Worm (Caenorhabditis elegans) whole organism, L4/young adult: ENCODE results near the gene srh-223.

Source experiments
- W03F9.2 ChIP-seq: fragments of 150-350 bp; optimal IDR thresholded peaks from 2 replicates; lab custom pipeline; 2014; ENCODE audit warnings: missing biosample characterization, missing genetic modification characterization
- dao-5 ChIP-seq: sonication (generic microtip); optimal IDR thresholded peaks from 2 replicates; lab custom pipeline; 2016; ENCODE audit warnings: missing genotype, missing genetic modification characterization, moderate library complexity, missing compliant biosample characterization
- him-1 ChIP-seq: sonication (generic microtip); optimal IDR thresholded peaks from 2 replicates; lab custom pipeline; 2016; ENCODE audit warnings: missing genotype, missing genetic modification reagents, missing genetic modification characterization, missing compliant biosample characterization

DNA sequence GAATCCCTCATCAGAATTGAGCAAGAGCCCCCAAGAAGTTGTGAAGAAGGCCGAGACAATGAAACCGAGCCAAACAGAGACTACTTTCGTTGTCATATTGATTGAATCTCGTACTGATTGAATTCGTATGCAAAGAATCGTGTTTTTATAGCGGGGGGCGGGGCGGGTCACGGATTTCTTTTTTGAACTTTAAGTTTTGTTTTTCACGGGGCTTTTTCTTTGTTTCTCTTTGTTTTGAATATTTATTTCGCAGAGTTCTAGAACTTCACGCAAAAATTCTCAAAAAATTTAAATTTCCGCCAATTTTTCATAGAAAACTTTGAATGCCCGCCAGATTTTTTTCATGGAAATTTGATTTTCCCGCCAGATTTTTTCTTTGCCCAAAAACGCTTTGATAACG is 25.6 kb upstream of the srh-223 start, which contains the start of gene clec-73:
- TF ChIP-seq him-1 (tag; lab: Kevin White, UChicago) (no peak), W03F9.2 (tag; lab: Kevin White, UChicago) (no peak), dao-5 (tag; lab: Kevin White, UChicago) (no peak)
